Worm (Caenorhabditis elegans) whole organism, L1 larva: ENCODE results near the gene insc-1.

Experiments used
- blmp-1 ChIP-seq: fragments of 150-350 bp; optimal IDR thresholded peaks from 2 replicates; lab custom pipeline; 2014; ENCODE audit warnings: missing biosample characterization, missing genetic modification characterization
- ceh-82 ChIP-seq, 3 experiments: fragments of 150-350 bp in 1 of 3; sonication (generic microtip) in 2 of 3; optimal IDR thresholded peaks; 2 replicates each; lab custom pipeline; 2014 to 2017; ENCODE audit warnings: missing biosample characterization in 3 of 3, missing genetic modification characterization in 3 of 3

ce11 chrII:7348063-7348462 lies 10.6 kb upstream of the insc-1 start:
- no peak for TF ChIP-seq ceh-82 (tag; optimal IDR thresholded peaks at IDR 0.05; lab: Kevin White, UChicago)
- no peak for TF ChIP-seq blmp-1
